Worm (Caenorhabditis elegans) whole organism, L2 larva: ENCODE measurements around the gene bus-19.

Experiments
- F13H6.1 ChIP-seq: sonication (generic microtip); optimal IDR thresholded peaks from 2 replicates; lab custom pipeline; 2016; ENCODE audit warnings: missing genetic modification characterization, missing compliant biosample characterization
- ZK546.5 ChIP-seq: sonication (generic microtip); optimal IDR thresholded peaks from 2 replicates; lab custom pipeline; 2017; ENCODE audit warnings: missing biosample characterization, missing genetic modification characterization
- ama-1 ChIP-seq: fragments of 150-350 bp; optimal IDR thresholded peaks from 2 replicates; lab custom pipeline; 2018; ENCODE audit warnings: inconsistent platforms
- egl-27 ChIP-seq: sonication (generic microtip); optimal IDR thresholded peaks from 3 replicates; lab custom pipeline; 2017; ENCODE audit warnings: missing biosample characterization, missing genetic modification reagents, missing genetic modification characterization
- lin-39 ChIP-seq: fragments of 150-350 bp; optimal IDR thresholded peaks from 2 replicates; lab custom pipeline; 2014; ENCODE audit warnings: missing biosample characterization, missing genetic modification reagents, missing genetic modification characterization
- nhr-10 ChIP-seq: sonication (generic microtip); optimal IDR thresholded peaks from 2 replicates; lab custom pipeline; 2017; ENCODE audit warnings: missing biosample characterization, missing genetic modification characterization
- nhr-237 ChIP-seq: fragments of 150-350 bp; optimal IDR thresholded peaks from 2 replicates; lab custom pipeline; 2014; ENCODE audit warnings: missing biosample characterization, missing genetic modification characterization
- unc-55 ChIP-seq: fragments of 150-350 bp; sonication (generic microtip); optimal IDR thresholded peaks from 3 replicates; lab custom pipeline; 2014; ENCODE audit warnings: missing biosample characterization, missing genetic modification reagents, missing genetic modification characterization
- unc-62 ChIP-seq: fragments of 150-350 bp; optimal IDR thresholded peaks from 2 replicates; lab custom pipeline; 2014; ENCODE audit warnings: missing biosample characterization, missing genetic modification reagents, missing genetic modification characterization
- zag-1 ChIP-seq: fragments of 150-350 bp; optimal IDR thresholded peaks from 2 replicates; lab custom pipeline; 2014; ENCODE audit warnings: missing biosample characterization, missing genetic modification characterization

DNA sequence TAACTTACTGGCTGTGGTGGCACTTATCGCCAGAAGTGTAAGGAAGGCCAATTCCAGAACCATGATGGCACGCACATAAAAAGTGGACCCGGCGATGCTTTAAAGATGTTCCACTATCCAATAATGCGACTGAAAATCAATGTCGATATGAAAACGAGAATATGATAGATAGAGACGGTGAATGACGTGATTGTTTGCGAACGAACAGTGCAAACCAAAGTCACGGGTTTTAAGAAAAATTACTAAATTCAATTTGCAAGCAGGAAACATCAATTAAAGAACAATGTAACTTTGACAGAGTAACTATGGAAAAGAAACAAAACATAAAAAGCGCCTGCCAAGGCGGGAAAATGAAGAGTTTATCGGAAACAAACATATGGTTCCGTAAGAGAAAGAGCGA lies 22.1 kb upstream of the bus-19 start, which contains the start of gene C44H9.5:
- no peak for TF ChIP-seq ama-1 (lab: Kevin White, UChicago)
- TF ChIP-seq egl-27 (tag; lab: Kevin White, UChicago) = no peak
- no peak for TF ChIP-seq unc-62
- no peak for TF ChIP-seq nhr-10 (tag; lab: Kevin White, UChicago)
- TF ChIP-seq ZK546.5 (tag; lab: Kevin White, UChicago) = no peak
- TF ChIP-seq nhr-237 (tag; lab: Kevin White, UChicago) = no peak
- TF ChIP-seq unc-55 (GFP tag; lab: Kevin White, UChicago) = no peak
- TF ChIP-seq lin-39 (tag; lab: Kevin White, UChicago) = no peak
- no peak for TF ChIP-seq zag-1 (tag; lab: Kevin White, UChicago)
- no peak for TF ChIP-seq F13H6.1
